Worm (Caenorhabditis elegans): ENCODE results near the gene ani-2.

ce11 chrII:6409098-6409497, 43.9 kb upstream of the ani-2 start:
- no peak for TF ChIP-seq dao-5 (tag; optimal IDR thresholded peaks at IDR 0.05)
- TF ChIP-seq him-1 (tag; optimal IDR thresholded peaks at IDR 0.05), result no peak

Data from whole organism, L4/young adult.